Worm (Caenorhabditis elegans) whole organism, early embryonic: ENCODE results near the gene Y39A1A.9.

Experiments
- B0310.2 ChIP-seq: sonication (generic microtip); optimal IDR thresholded peaks from 2 replicates; lab custom pipeline; 2016; ENCODE audit warnings: mild to moderate bottlenecking, missing genetic modification characterization, missing compliant biosample characterization
- F13C5.2 ChIP-seq: sonication (generic microtip); optimal IDR thresholded peaks from 2 replicates; lab custom pipeline; 2017; ENCODE audit warnings: mild to moderate bottlenecking, missing genetic modification characterization, inconsistent platforms, missing compliant biosample characterization
- aly-1 ChIP-seq: sonication (generic microtip); optimal IDR thresholded peaks from 2 replicates; lab custom pipeline; 2016; ENCODE audit warnings: missing genetic modification characterization, missing compliant biosample characterization
- ama-1 ChIP-seq: fragments of 150-350 bp; optimal IDR thresholded peaks from 2 replicates; lab custom pipeline; 2014
- ceh-13 ChIP-seq: fragments of 200-800 bp; sonication (Bioruptor generic); optimal IDR thresholded peaks from 2 replicates; lab custom pipeline; 2018; ENCODE audit warnings: mild to moderate bottlenecking, missing genetic modification characterization, missing compliant biosample characterization
- ceh-36 ChIP-seq: sonication (generic microtip); optimal IDR thresholded peaks from 2 replicates; lab custom pipeline; 2016; ENCODE audit warnings: missing genetic modification characterization, inconsistent platforms, missing compliant biosample characterization
- ets-7 ChIP-seq: sonication (generic microtip); optimal IDR thresholded peaks from 2 replicates; lab custom pipeline; 2016; ENCODE audit warnings: missing genotype, missing genetic modification characterization, missing compliant biosample characterization
- flt-1 ChIP-seq: fragments of 200-800 bp; sonication (Bioruptor generic); IDR thresholded peaks from 2 replicates; pipeline ENCODE4 v1.3.6; 2022; ENCODE audit warnings: missing genetic modification characterization, missing compliant biosample characterization
- hmbx-1 ChIP-seq: sonication (generic microtip); optimal IDR thresholded peaks from 2 replicates; lab custom pipeline; 2016; ENCODE audit warnings: mild to moderate bottlenecking, missing genetic modification characterization, missing compliant biosample characterization
- hmg-4 ChIP-seq: fragments of 200-800 bp; sonication (Bioruptor generic); optimal IDR thresholded peaks from 2 replicates; lab custom pipeline; 2018; ENCODE audit warnings: mild to moderate bottlenecking, missing genetic modification characterization, missing compliant biosample characterization
- hnd-1 ChIP-seq: sonication (generic microtip); optimal IDR thresholded peaks from 2 replicates; lab custom pipeline; 2016; ENCODE audit warnings: missing genetic modification characterization, missing compliant biosample characterization
- pes-1 ChIP-seq: fragments of 200-800 bp; sonication (Bioruptor generic); IDR thresholded peaks from 2 replicates; pipeline ENCODE4 v1.3.6; 2022; ENCODE audit warnings: missing genetic modification reagents, missing genetic modification characterization, missing compliant biosample characterization
- scrt-1 ChIP-seq: fragments of 200-800 bp; sonication (Bioruptor generic); IDR thresholded peaks from 2 replicates; pipeline ENCODE4 v1.3.6; 2022; ENCODE audit warnings: missing genetic modification characterization, missing compliant biosample characterization
- sea-1 ChIP-seq: fragments of 200-800 bp; sonication (Bioruptor generic); conservative IDR thresholded peaks from 2 replicates; pipeline ENCODE4 v1.3.6; 2022; ENCODE audit warnings: missing genetic modification characterization, missing compliant biosample characterization
- tbx-11 ChIP-seq: fragments of 200-800 bp; sonication (Bioruptor generic); IDR thresholded peaks from 2 replicates; pipeline ENCODE4 v1.3.6; 2022; ENCODE audit warnings: missing genetic modification characterization, missing compliant biosample characterization
- tbx-37 ChIP-seq: fragments of 200-800 bp; sonication (Bioruptor generic); conservative IDR thresholded peaks from 2 replicates; pipeline ENCODE4 v1.3.6; 2022; ENCODE audit warnings: missing genetic modification reagents, missing genetic modification characterization, missing compliant biosample characterization
- tra-4 ChIP-seq: sonication (generic microtip); optimal IDR thresholded peaks from 2 replicates; lab custom pipeline; 2017; ENCODE audit warnings: missing genetic modification characterization, missing compliant biosample characterization

Y39A1A.9 gene

DNA sequence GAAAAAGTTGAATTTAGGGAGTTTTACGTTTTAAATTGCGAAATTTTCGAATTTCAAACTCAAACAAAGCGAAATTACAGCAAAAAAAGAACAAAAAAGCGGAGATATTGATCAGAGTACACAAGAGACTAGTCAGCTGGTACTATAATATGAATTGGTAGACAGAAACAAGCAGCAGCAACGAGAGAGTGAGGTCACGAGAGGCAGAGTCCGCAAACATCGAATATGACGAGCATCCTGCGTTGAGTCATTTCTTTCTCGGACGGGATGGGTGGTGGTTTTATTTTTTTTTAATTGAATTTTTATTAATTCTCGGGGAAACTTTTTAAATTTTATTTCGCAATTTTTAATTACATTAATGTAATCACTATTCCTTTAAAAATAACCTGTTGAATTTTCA, 33.6 kb downstream of the Y39A1A.9 start:
- TF ChIP-seq tra-4 (no peak), B0310.2 (tag; lab: Kevin White, UChicago) (no peak), scrt-1 (GFP tag; lab: Robert Waterston, UW) (no peak), F13C5.2 (tag; lab: Kevin White, UChicago) (peak; percentile 58), hnd-1 (tag; lab: Kevin White, UChicago) (no peak)

DNA sequence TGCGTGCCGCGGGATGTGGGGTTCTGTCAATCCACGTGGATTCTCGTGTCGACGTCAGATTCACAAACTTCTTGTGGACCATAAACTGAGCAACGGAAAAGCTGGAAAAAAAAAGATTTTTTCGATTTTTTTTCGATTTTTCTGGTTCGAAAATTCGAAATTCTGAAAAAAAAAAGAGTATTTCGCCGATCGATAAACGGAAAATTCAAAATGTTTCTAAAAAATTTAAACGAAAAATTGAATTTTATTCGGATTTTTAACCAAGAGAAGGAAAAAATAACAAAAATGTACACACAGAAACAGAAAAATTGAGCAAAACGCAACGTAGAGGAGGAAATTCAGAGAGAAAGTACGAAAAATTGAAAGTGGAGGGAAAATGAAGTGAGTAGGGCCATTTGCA, 36.9 kb downstream of the Y39A1A.9 start, which contains the start of gene Y39A1A.3:
Gene Y39A1A.3, minus strand, starts transcription at position 101 of the 400 bp plus-strand sequence.
- TF ChIP-seq scrt-1 (GFP tag; lab: Robert Waterston, UW) = no peak
- no peak for TF ChIP-seq sea-1 (GFP tag; lab: Robert Waterston, UW)
- TF ChIP-seq tbx-37 (GFP tag; lab: Robert Waterston, UW) = no peak
- no peak for TF ChIP-seq hnd-1 (tag; lab: Kevin White, UChicago)
- no peak for TF ChIP-seq F13C5.2 (tag; lab: Kevin White, UChicago)
- TF ChIP-seq tbx-11 = no peak
- TF ChIP-seq hmg-4 (GFP tag; lab: Kevin White, UChicago) = no peak
- no peak for TF ChIP-seq ceh-36
- no peak for TF ChIP-seq flt-1 (GFP tag; lab: Robert Waterston, UW)
- no peak for TF ChIP-seq B0310.2 (tag; lab: Kevin White, UChicago)
- TF ChIP-seq ama-1 (lab: Kevin White, UChicago) = no peak
- no peak for TF ChIP-seq tra-4
- no peak for TF ChIP-seq hmbx-1 (tag; lab: Kevin White, UChicago)
- TF ChIP-seq ets-7 (tag; lab: Kevin White, UChicago) = no peak
- no peak for TF ChIP-seq aly-1 (tag; lab: Kevin White, UChicago)
- TF ChIP-seq ceh-13 (GFP tag; lab: Kevin White, UChicago) = no peak

DNA sequence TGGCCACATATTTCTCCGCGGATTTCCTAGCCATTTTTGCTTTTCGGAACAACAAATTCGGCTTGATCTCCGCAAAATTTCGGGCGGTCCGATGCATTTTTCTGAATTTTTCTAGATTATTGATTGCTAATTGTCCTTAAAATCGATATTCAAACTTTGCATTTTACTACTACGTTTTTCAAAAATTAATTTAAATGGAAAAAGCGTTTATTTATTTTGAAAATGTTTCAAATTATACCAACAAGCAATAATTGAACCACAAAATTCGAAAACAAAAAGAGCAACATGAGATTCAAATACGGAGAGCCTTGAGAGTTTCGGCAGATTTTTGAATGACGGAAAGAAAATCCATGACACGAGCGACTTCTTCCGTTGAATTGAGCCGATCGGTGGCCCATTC, 38.2 kb downstream of the Y39A1A.9 start, which contains the start of gene Y45F3A.9:
Gene Y45F3A.9, minus strand, starts transcription at position 101 of the 400 bp plus-strand sequence.
- TF ChIP-seq hnd-1 (tag; lab: Kevin White, UChicago) = no peak
- no peak for TF ChIP-seq hmg-4 (GFP tag; lab: Kevin White, UChicago)
- no peak for TF ChIP-seq pes-1 (GFP tag; lab: Robert Waterston, UW)
- no peak for TF ChIP-seq flt-1 (GFP tag; lab: Robert Waterston, UW)
- no peak for TF ChIP-seq sea-1 (GFP tag; lab: Robert Waterston, UW)
- TF ChIP-seq ceh-36 = no peak
- no peak for TF ChIP-seq ceh-13 (GFP tag; lab: Kevin White, UChicago)
- no peak for TF ChIP-seq F13C5.2 (tag; lab: Kevin White, UChicago)

DNA sequence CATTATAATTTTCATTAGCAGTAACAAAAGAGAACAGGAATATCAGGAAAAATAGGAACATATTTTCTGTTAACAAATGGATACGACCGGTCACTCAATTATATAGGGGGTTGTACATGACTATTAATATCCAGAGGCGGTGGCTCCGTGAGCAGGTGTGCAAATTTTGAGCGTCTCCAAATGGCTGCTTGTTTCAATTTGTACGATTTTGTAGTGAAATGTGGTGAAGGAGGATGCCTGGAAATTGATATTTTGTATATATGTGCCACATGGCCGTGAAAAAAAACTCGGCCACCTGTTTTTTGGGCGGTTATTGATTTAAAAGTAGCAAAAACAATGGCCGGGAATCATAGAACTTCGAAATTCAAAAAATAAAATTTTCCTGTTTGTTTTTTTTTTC, 40.6 kb downstream of the Y39A1A.9 start, which contains the start of gene Y45F3A.8:
Gene Y45F3A.8, minus strand, starts transcription at position 101 of the 400 bp plus-strand sequence.
- TF ChIP-seq ceh-13 (GFP tag; lab: Kevin White, UChicago) (no peak), tbx-11 (no peak), hnd-1 (tag; lab: Kevin White, UChicago) (no peak), tbx-37 (GFP tag; lab: Robert Waterston, UW) (no peak)

- TF ChIP-seq ceh-36 (no peak), scrt-1 (GFP tag; lab: Robert Waterston, UW) (no peak), hnd-1 (tag; lab: Kevin White, UChicago) (no peak), aly-1 (tag; lab: Kevin White, UChicago) (no peak), sea-1 (GFP tag; lab: Robert Waterston, UW) (no peak), tbx-11 (no peak), pes-1 (GFP tag; lab: Robert Waterston, UW) (no peak), ceh-13 (GFP tag; lab: Kevin White, UChicago) (no peak), tra-4 (no peak), flt-1 (GFP tag; lab: Robert Waterston, UW) (no peak), tbx-37 (GFP tag; lab: Robert Waterston, UW) (no peak), hmg-4 (GFP tag; lab: Kevin White, UChicago) (no peak), F13C5.2 (tag; lab: Kevin White, UChicago) (no peak), B0310.2 (tag; lab: Kevin White, UChicago) (no peak), hmbx-1 (tag; lab: Kevin White, UChicago) (no peak)
These were observed 41.2 kb downstream of the Y39A1A.9 start for ce11 chrIII:10592074-10592473.

- TF ChIP-seq ama-1 (lab: Kevin White, UChicago) (no peak), tbx-37 (GFP tag; lab: Robert Waterston, UW) (no peak), hmbx-1 (tag; lab: Kevin White, UChicago) (no peak), sea-1 (GFP tag; lab: Robert Waterston, UW) (no peak), B0310.2 (tag; lab: Kevin White, UChicago) (no peak), scrt-1 (GFP tag; lab: Robert Waterston, UW) (no peak), hmg-4 (GFP tag; lab: Kevin White, UChicago) (no peak), F13C5.2 (tag; lab: Kevin White, UChicago) (no peak), tra-4 (no peak), ceh-13 (GFP tag; lab: Kevin White, UChicago) (no peak), ets-7 (tag; lab: Kevin White, UChicago) (no peak), tbx-11 (no peak), flt-1 (GFP tag; lab: Robert Waterston, UW) (no peak)
These were observed 47.1 kb downstream of the Y39A1A.9 start, which contains the start of gene Y45F3A.5 for ce11 chrIII:10586243-10586642. Gene Y45F3A.5, minus strand, starts transcription at chrIII:10586343.

DNA sequence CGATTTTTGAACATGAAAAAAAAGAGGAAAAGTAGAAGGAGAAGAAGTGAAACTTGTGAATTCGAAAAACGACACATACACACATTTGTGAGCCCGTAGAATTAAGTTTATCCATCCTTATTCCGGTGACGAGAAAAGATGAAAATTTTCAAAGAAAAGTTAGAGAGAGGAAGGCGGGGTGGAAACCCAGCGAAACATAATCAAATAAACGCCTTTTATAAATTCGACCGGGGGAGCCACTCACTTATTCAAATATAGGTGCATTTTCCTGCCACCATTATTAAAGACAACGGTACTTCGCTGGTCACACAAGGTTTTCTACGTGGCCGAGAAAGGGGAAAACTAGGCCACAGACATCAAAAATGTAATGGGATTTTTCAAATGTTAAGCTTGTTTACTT, 49.8 kb downstream of the Y39A1A.9 start:
- TF ChIP-seq tbx-37 (GFP tag; lab: Robert Waterston, UW) (0 out of 2 replicates have a peak, but pooled peaks have one; percentile 12), ceh-36 (no peak)

ce11 chrIII:10580206-10580605, 53.1 kb downstream of the Y39A1A.9 start:
- TF ChIP-seq hmg-4 (GFP tag; lab: Kevin White, UChicago) = no peak
- no peak for TF ChIP-seq pes-1 (GFP tag; lab: Robert Waterston, UW)
- TF ChIP-seq ama-1 (lab: Kevin White, UChicago) = no peak
- no peak for TF ChIP-seq ceh-36
- TF ChIP-seq flt-1 (GFP tag; lab: Robert Waterston, UW) = no peak
- TF ChIP-seq tra-4 = no peak
- no peak for TF ChIP-seq hnd-1 (tag; lab: Kevin White, UChicago)
- TF ChIP-seq B0310.2 (tag; lab: Kevin White, UChicago) = no peak
- no peak for TF ChIP-seq tbx-11
- TF ChIP-seq ceh-13 (GFP tag; lab: Kevin White, UChicago) = no peak
- no peak for TF ChIP-seq F13C5.2 (tag; lab: Kevin White, UChicago)
